Worm (Caenorhabditis elegans) whole organism, L1 larva: Measurements from ENCODE around the gene srx-5.

ENCODE experiments used
- dpl-1 ChIP-seq, 3 experiments: fragments of 150-350 bp in 2 of 3; sonication (generic microtip) in 1 of 3; optimal IDR thresholded peaks; 2 replicates each; lab custom pipeline; 2014 to 2017; ENCODE audit warnings: missing biosample characterization in 3 of 3, missing genetic modification characterization in 3 of 3, missing genetic modification reagents in 3 of 3
- lin-13 ChIP-seq: fragments of 150-350 bp; optimal IDR thresholded peaks from 2 replicates; lab custom pipeline; 2014; ENCODE audit warnings: missing biosample characterization, missing genetic modification reagents, missing genetic modification characterization
- mdl-1 ChIP-seq, 2 experiments: fragments of 150-350 bp; optimal IDR thresholded peaks; 2 replicates each; lab custom pipeline; 2014 to 2017; ENCODE audit warnings: missing biosample characterization in 2 of 2, missing genetic modification characterization in 2 of 2, inconsistent platforms in 1 of 2
- snpc-4 ChIP-seq: fragments of 150-350 bp; optimal IDR thresholded peaks from 2 replicates; lab custom pipeline; 2014; ENCODE audit warnings: missing biosample characterization, missing genetic modification characterization

- TF ChIP-seq mdl-1 (tag; optimal IDR thresholded peaks at IDR 0.05; lab: Kevin White, UChicago): no peak
- TF ChIP-seq dpl-1 (GFP tag; optimal IDR thresholded peaks at IDR 0.05; lab: Kevin White, UChicago): no peak
- no peak for TF ChIP-seq snpc-4
- no peak for TF ChIP-seq lin-13
Observed at ce11 chrV:679663-680062, 20.2 kb upstream of the srx-5 start, which contains the start of gene srx-22.
